Fruit fly (Drosophila melanogaster): ENCODE data around the gene HLH3B.

Gene HLH3B

DNA sequence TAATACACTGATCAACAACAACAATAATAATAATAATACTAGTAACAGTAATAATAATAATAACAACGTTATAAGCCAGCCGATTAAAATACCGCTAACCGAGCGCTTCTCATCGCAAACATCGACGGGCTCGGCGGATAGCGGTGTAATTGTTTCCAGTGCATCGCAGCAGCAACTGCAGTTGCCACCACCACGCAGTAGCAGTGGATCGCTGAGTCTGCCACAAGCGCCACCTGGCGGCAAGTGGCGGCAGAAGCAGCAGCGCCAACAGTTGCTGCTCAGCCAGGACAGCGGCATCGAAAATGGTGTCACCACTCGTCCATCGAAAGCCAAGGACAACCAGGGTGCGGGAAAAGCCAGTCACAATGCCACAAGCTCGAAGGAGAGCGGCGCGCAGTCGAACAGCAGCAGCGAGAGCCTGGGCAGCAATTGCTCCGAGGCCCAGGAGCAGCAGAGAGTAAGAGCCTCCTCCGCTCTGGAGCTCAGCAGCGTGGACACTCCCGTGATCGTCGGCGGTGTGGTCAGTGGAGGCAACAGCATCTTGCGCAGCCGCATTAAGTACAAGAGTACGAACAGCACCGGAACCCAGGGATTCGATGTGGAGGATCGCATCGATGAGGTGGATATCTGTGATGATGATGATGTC is 22.0 kb downstream of the HLH3B start (continued):
- TF ChIP-seq sens (GFP tag), result peak; percentile 79
- no peak for TF ChIP-seq scrt (GFP tag; optimal IDR thresholded peaks at IDR 0.05)
- no peak for TF ChIP-seq ewg (GFP tag; optimal IDR thresholded peaks at IDR 0.05)
- TF ChIP-seq CG1024 (GFP tag; IDR thresholded peaks at IDR 0.05), result no peak
- TF ChIP-seq CG14965 (GFP tag; optimal IDR thresholded peaks at IDR 0.05; ENCODE audit: borderline replicate concordance), result peak; percentile 93
- no peak for TF ChIP-seq CG31365 (tag; optimal IDR thresholded peaks at IDR 0.05)
- no peak for TF ChIP-seq shn (GFP tag; optimal IDR thresholded peaks at IDR 0.05)
- TF ChIP-seq CG2712 (tag; optimal IDR thresholded peaks at IDR 0.05), result peak; percentile 3
- no peak for TF ChIP-seq HmgZ (tag; optimal IDR thresholded peaks at IDR 0.05)
- no peak for TF ChIP-seq CG16813 (GFP tag; IDR thresholded peaks at IDR 0.05; ENCODE audit: partially characterized antibody)
- no peak for TF ChIP-seq bbx (GFP tag; IDR thresholded peaks at IDR 0.05; ENCODE audit: partially characterized antibody)
- TF ChIP-seq row (GFP tag; IDR thresholded peaks at IDR 0.05), result 0 out of 3 replicates have a peak, but pooled peaks have one; percentile 19
- TF ChIP-seq CG34422 (GFP tag; IDR thresholded peaks at IDR 0.05), result no peak
- no peak for TF ChIP-seq Dbx (GFP tag; IDR thresholded peaks at IDR 0.05)
- no peak for TF ChIP-seq CG8765 (GFP tag; IDR thresholded peaks at IDR 0.05)
- no peak for TF ChIP-seq CG17359 (tag; optimal IDR thresholded peaks at IDR 0.05)
- TF ChIP-seq CG6254 (GFP tag; optimal IDR thresholded peaks at IDR 0.05), result peak; percentile 54
- TF ChIP-seq CG2199 (GFP tag; IDR thresholded peaks at IDR 0.05), result no peak
- TF ChIP-seq CG14050 (GFP tag; IDR thresholded peaks at IDR 0.05), result no peak
- no peak for TF ChIP-seq Atf3 (GFP tag; optimal IDR thresholded peaks at IDR 0.05)
- TF ChIP-seq sisA (GFP tag; IDR thresholded peaks at IDR 0.05), result no peak
- TF ChIP-seq CG8089 (GFP tag; optimal IDR thresholded peaks at IDR 0.05), result no peak
- no peak for TF ChIP-seq CG14441 (GFP tag; IDR thresholded peaks at IDR 0.05)
- no peak for TF ChIP-seq salm (tag; optimal IDR thresholded peaks at IDR 0.05)
- no peak for TF ChIP-seq CG12391 (tag; optimal IDR thresholded peaks at IDR 0.05)
- no peak for TF ChIP-seq Ada2b (GFP tag; IDR thresholded peaks at IDR 0.05)
- no peak for TF ChIP-seq CG11093 (GFP tag; IDR thresholded peaks at IDR 0.05)
- no peak for TF ChIP-seq cad (GFP tag; optimal IDR thresholded peaks at IDR 0.05)
- no peak for TF ChIP-seq Opbp (GFP tag; IDR thresholded peaks at IDR 0.05; ENCODE audit: partially characterized antibody)
- TF ChIP-seq CG6683 (GFP tag; optimal IDR thresholded peaks at IDR 0.05), result no peak
- no peak for TF ChIP-seq CG12942 (GFP tag; optimal IDR thresholded peaks at IDR 0.05)
- peak in 1 of 2 experiments; percentile 8 for TF ChIP-seq bsh (GFP tag; optimal IDR thresholded peaks at IDR 0.05)
- no peak for TF ChIP-seq CG7928 (GFP tag; optimal IDR thresholded peaks at IDR 0.05)
- TF ChIP-seq Dfd (GFP tag; optimal IDR thresholded peaks at IDR 0.05), result no peak
- TF ChIP-seq Hmr (GFP tag; optimal IDR thresholded peaks at IDR 0.05), result no peak
- TF ChIP-seq CG18262 (tag; optimal IDR thresholded peaks at IDR 0.05), result peak; percentile 6
- TF ChIP-seq jumu (GFP tag; optimal IDR thresholded peaks at IDR 0.05), result no peak
- no peak for TF ChIP-seq sc (optimal IDR thresholded peaks at IDR 0.05)
- TF ChIP-seq sc (GFP tag; optimal IDR thresholded peaks at IDR 0.05), result no peak
- no peak for TF ChIP-seq rib (GFP tag; IDR thresholded peaks at IDR 0.05)
- TF ChIP-seq zfh1 (GFP tag; IDR thresholded peaks at IDR 0.05), result 0 out of 3 replicates have a peak, but pooled peaks have one; percentile 3
- TF ChIP-seq gce (GFP tag; IDR thresholded peaks at IDR 0.05), result no peak
- TF ChIP-seq CG8388 (GFP tag; optimal IDR thresholded peaks at IDR 0.05), result no peak
- TF ChIP-seq vfl (GFP tag; optimal IDR thresholded peaks at IDR 0.05), result no peak
- no peak for TF ChIP-seq Tbp (GFP tag; optimal IDR thresholded peaks at IDR 0.05)
- TF ChIP-seq chinmo (GFP tag; IDR thresholded peaks at IDR 0.05; ENCODE audit: partially characterized antibody), result no peak
- no peak for TF ChIP-seq NK7.1 (GFP tag; optimal IDR thresholded peaks at IDR 0.05)
- no peak for TF ChIP-seq CG15514 (GFP tag; optimal IDR thresholded peaks at IDR 0.05)
- TF ChIP-seq CG10654 (GFP tag; optimal IDR thresholded peaks at IDR 0.05), result no peak
- no peak for TF ChIP-seq Dip3 (GFP tag; optimal IDR thresholded peaks at IDR 0.05)
- TF ChIP-seq sr (GFP tag; IDR thresholded peaks at IDR 0.05), result no peak
